Fruit fly (Drosophila melanogaster) whole organism, larva: ENCODE results near the gene Mgat4b.

Source experiments
- noc ChIP-seq: fragments of 200-800 bp; sonication (Bioruptor generic); optimal IDR thresholded peaks from 3 replicates; lab custom pipeline; 2019; ENCODE audit warnings: missing biosample characterization, mild to moderate bottlenecking, missing genetic modification characterization, moderate library complexity

Mgat4b gene

DNA sequence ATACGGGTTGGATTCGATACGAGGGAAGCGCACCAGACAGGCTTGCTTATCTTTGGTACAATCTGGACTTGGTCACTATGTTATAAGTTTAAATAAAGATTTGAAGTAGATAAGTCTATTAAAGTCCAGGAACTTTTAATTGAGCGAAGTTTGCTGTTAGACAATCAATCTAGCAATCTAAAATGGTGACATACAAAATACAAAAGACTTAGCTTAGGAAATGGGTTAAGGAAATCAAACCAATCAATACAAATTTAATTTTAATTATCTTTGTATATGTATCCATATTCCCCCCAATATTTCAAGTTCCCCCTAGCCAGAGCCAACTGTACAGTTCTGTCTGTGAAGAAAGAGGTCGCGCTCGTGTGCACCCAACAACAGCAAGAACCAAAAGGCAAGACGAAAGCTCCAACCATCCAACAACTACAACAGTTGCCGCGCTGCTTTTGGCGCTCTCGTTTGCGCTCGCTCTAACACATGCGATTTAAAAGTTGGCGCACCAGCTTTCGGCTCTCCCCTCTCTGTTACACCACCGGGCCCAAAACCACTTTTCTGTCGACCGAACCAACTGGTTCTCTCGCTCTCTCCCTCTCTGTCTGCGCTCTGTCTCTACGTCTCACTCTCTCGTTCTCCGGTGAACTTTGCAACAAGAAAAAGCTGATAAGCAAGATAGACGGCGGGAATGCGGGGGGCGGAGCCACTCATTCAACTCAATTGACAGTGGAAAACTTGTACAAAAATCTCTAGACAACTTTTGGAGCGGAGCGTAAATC lies 12.9 kb downstream of the Mgat4b start:
- peak; percentile 93 for TF ChIP-seq noc (tag; lab: Kevin White, UChicago)

DNA sequence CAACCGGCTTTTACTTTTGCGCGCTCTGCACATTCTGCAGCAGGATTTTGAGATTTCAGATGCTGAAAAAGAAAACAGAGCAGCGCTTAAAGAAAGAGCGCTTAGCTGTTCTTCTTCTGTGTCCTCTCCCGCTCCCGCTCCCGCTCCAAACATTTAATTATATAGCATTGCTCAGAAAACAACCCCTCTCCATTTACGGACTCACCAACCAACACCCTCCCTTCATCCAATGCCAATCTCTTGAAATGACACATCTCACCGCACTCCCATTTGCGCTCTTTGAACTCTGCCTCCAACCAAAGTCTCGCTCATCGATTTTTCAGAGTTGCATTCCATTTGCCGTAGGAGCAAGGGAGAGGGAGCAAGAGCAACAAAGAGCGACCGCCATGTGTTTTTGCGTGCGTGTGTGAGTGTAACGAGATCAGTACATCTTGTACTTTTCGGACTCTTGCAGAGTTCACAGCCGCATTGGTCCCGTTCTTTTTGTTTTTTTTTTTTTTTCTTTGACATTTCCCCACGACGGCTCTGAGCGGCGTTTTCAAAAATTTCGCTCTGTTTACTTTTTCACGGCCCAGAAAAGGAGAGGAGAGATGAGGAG lies 13.9 kb downstream of the Mgat4b start:
- TF ChIP-seq noc (tag; lab: Kevin White, UChicago), result no peak

DNA sequence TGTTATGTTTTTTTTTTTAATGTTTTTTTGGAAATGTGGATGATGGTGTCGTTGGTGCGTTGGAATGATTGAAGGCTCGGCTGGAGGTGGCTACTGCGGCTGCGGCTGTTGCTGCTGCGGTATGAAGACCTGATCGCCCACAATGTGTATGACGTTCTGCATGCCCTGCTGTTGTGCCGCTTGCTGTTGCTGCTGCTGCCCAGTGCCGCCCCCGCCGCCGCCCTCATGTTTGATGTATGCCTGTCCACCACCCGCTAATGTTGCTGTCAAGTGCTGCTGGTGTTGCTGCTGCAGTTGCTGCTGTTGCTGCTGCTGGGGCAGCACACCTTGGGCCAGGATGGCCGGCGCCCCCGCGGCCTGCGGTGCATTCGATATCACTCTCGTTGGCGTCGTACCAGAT lies 16.3 kb downstream of the Mgat4b start:
- TF ChIP-seq noc (tag; lab: Kevin White, UChicago), result no peak

DNA sequence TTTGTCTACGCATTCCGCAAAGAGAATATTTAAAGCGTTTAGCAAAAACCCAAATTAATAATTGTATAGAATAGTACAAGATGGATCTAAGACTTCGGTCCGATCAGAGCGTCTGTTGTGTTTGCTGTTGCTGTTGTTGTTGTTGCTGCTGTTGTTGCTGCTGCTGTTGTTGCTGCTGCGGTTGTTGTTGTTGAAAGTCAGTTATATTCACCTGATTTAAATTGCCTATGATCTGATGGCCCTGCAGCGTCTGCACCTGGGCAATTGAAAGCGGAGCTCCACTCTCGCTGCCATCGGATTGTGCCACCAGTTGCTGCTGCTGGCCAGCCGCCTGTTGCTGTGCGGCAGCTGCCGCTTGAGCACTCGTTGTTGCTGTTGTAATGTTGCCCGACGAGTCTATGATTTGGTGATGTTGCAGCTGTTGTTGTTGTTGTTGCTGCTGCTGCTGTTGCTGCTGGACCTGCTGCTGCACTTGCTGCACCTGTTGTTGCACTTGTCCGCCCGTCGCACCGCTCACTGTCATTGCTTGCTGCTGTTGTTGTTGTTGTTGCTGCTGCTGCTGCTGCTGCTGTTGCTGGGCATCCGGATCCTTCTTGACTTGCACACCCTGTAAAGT lies 17.9 kb downstream of the Mgat4b start:
- no peak for TF ChIP-seq noc (tag; lab: Kevin White, UChicago)

DNA sequence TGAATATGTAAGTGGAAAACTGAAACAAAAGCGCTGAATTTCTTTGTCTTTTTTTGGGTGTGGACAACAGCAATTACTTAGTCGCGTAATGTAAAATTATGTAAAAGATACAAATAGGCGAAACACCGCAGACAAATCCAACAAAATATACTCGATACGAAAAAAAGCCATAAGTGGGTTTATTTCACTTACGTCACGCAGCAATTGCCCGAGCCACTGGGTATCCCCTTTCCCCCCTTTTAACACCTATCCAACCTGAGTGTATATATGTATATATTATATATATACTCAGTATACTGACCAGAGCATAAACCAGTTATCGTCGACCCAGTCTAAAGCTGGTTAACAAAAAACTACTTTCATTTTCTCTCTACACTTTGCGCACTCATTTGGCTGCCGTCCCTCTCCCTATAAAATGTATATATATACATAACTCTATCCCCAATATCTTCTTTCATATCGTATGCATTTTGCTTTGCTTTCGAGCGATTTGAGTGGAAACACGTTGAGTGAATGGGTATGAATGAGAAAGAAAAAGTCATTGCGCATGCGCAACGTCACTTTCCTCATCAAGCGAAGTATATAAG lies 25.9 kb downstream of the Mgat4b start:
- TF ChIP-seq noc (tag; lab: Kevin White, UChicago), result no peak

DNA sequence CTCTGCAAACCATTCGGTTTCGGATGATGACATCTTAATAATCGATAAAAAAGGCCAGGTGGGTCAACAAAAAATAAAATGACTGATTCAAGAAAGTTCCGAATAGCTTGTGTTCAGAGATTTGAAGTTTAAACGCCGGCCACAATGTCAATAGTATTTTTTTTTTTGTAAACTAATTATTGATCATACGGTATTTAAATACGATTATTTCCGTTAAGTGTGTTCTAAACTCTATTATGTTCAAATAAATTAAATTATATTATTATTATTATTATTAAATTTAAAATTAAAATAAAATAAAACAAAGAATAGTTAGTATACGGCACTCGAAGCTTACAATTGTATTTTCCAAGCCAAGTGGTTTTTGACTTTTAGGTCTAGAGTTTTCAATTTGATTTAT lies 35.7 kb downstream of the Mgat4b start, which contains the start of gene CG13471:
Gene CG13471 (minus strand): TSS at position 101 of the 400 bp plus-strand sequence.
- no peak for TF ChIP-seq noc (tag; lab: Kevin White, UChicago)

DNA sequence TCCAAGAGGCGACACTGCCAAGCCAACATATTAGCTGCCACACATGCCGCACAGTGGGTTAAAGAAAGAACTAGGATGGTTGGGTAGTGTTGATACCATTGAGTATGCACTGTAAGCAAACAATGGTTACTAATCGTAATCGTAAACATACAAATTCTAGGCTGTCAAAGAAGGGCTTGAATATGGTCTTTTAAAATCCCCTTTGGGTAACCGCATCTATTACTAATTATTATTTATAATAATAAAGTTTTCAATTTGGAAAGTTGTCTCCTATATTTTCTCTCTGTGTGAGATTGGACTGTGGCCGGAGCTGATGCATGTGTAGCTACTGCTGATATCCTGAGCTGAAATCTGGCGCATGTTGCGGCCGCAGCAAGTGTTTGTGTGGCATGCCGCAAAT lies 37.3 kb downstream of the Mgat4b start:
- TF ChIP-seq noc (tag; lab: Kevin White, UChicago), result no peak

DNA sequence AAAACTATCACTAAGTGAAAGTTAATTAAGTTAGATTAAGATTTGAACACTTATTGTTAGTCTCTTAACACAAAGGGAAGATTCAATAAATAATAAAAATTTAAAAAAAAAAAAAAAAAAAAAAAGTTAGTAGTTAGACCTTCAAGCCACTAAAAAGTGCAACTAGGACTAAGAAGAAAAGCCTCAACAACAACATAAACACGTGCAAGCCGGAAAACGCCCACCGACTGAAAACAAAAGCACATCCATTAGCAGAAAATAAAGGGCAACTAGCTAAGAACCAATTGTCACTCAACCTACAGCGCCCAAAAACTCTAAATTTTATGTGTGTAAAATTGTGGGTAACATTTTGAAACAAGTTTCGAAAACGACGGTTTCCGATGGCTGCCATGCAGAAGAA lies 40.6 kb downstream of the Mgat4b start, which contains the start of gene CG13473:
Gene CG13473 (plus strand): TSS at position 301 of the 400 bp plus-strand sequence.
- TF ChIP-seq noc (tag; lab: Kevin White, UChicago), result no peak
